Fruit fly (Drosophila melanogaster) whole organism, pupa: Measurements from ENCODE around the gene SPE.

Source experiments
- CG17806 ChIP-seq: fragments of 200-800 bp; sonication (Bioruptor generic); optimal IDR thresholded peaks from 2 replicates; lab custom pipeline; 2018; ENCODE audit warnings: missing biosample characterization, mild to moderate bottlenecking, missing genetic modification characterization, moderate library complexity
- Ets98B ChIP-seq: fragments of 200-800 bp; sonication (Bioruptor generic); IDR thresholded peaks from 2 replicates; pipeline ENCODE4 v1.3.6; 2022; ENCODE audit warnings: missing biosample characterization, missing genetic modification characterization
- Pif1B ChIP-seq: fragments of 200-800 bp; sonication (Bioruptor generic); optimal IDR thresholded peaks from 3 replicates; lab custom pipeline; 2016; ENCODE audit warnings: missing biosample characterization, missing genetic modification characterization
- rn ChIP-seq: fragments of 200-800 bp; sonication (Bioruptor generic); IDR thresholded peaks from 2 replicates; pipeline ENCODE4 v1.3.6; 2022; ENCODE audit warnings: missing biosample characterization, missing genetic modification characterization

- no peak for TF ChIP-seq Ets98B (GFP tag; lab: Robert Waterston, UW)
- no peak for TF ChIP-seq Pif1B (GFP tag; lab: Kevin White, UChicago)
- no peak for TF ChIP-seq CG17806 (tag; lab: Kevin White, UChicago)
- TF ChIP-seq rn (GFP tag; lab: Robert Waterston, UW), result no peak
These were observed 9.0 kb upstream of the SPE start, which contains the start of gene GILT3 for dm6 chr3R:23677058-23677457.
